Worm (Caenorhabditis elegans) whole organism, L4 larva: ENCODE results near the gene pzf-1.

ENCODE experiments used
- D1046.2 ChIP-seq: fragments of 200-800 bp; sonication (Bioruptor generic); IDR thresholded peaks from 2 replicates; pipeline ENCODE4 v1.3.6; 2022; ENCODE audit warnings: missing genetic modification characterization, missing compliant biosample characterization
- aly-2 ChIP-seq: sonication (generic microtip); optimal IDR thresholded peaks from 2 replicates; lab custom pipeline; 2018; ENCODE audit warnings: missing biosample characterization, missing genetic modification characterization
- dve-1 ChIP-seq: sonication (generic microtip); optimal IDR thresholded peaks from 2 replicates; lab custom pipeline; 2017; ENCODE audit warnings: antibody characterized with exemption, mild to moderate bottlenecking, missing genetic modification characterization, missing compliant biosample characterization; ENCODE audit not compliant: insufficient read depth
- egl-27 ChIP-seq: sonication (generic microtip); optimal IDR thresholded peaks from 3 replicates; lab custom pipeline; 2017; ENCODE audit warnings: missing biosample characterization, missing genetic modification reagents, missing genetic modification characterization
- fkh-10 ChIP-seq: fragments of 150-350 bp; optimal IDR thresholded peaks from 2 replicates; lab custom pipeline; 2014; ENCODE audit warnings: missing biosample characterization, missing genetic modification reagents, missing genetic modification characterization
- lin-15B ChIP-seq: fragments of 150-350 bp; sonication (generic microtip); optimal IDR thresholded peaks from 3 replicates; lab custom pipeline; 2014; ENCODE audit warnings: missing biosample characterization, missing genetic modification characterization
- lin-39 ChIP-seq: fragments of 150-350 bp; optimal IDR thresholded peaks from 2 replicates; lab custom pipeline; 2014; ENCODE audit warnings: missing biosample characterization, missing genetic modification reagents, missing genetic modification characterization
- nhr-76 ChIP-seq: fragments of 150-350 bp; optimal IDR thresholded peaks from 2 replicates; lab custom pipeline; 2014; ENCODE audit warnings: missing biosample characterization, missing genetic modification characterization
- nhr-77 ChIP-seq: fragments of 150-350 bp; optimal IDR thresholded peaks from 2 replicates; lab custom pipeline; 2014; ENCODE audit warnings: missing biosample characterization, missing genetic modification characterization
- pqm-1 ChIP-seq: sonication (generic microtip); optimal IDR thresholded peaks from 2 replicates; lab custom pipeline; 2017; ENCODE audit warnings: missing biosample characterization, missing genetic modification characterization
- unc-62 ChIP-seq, 3 experiments: fragments of 150-350 bp in 1 of 3; sonication (generic microtip); optimal IDR thresholded peaks in 2 of 3; peaks in 1 of 3; 1 replicate in 1 of 3; 2 replicates in 2 of 3; lab custom pipeline; 2014 to 2017; ENCODE audit warnings: missing biosample characterization in 3 of 3, missing genetic modification characterization in 3 of 3, missing genetic modification reagents in 3 of 3, missing genotype in 1 of 3

- TF ChIP-seq D1046.2 (GFP tag; lab: Robert Waterston, UW) (no peak), lin-15B (no peak), dve-1 (no peak), lin-39 (tag; lab: Kevin White, UChicago) (no peak), unc-62 (GFP tag; optimal IDR thresholded peaks at IDR 0.05 in 1 of 2; lab: Kevin White, UChicago) (no peak), unc-62 (tag; optimal IDR thresholded peaks at IDR 0.05; lab: Kevin White, UChicago) (no peak), egl-27 (tag; lab: Kevin White, UChicago) (no peak), pqm-1 (no peak), aly-2 (tag; lab: Kevin White, UChicago) (no peak), fkh-10 (GFP tag; lab: Kevin White, UChicago) (no peak), nhr-77 (tag; lab: Kevin White, UChicago) (no peak), nhr-76 (tag; lab: Kevin White, UChicago) (no peak)
Measured at ce11 chrV:15920273-15920672, 8.0 kb downstream of the pzf-1 start, which contains the start of gene F35E8.10.
